Fruit fly (Drosophila melanogaster) S2 (cell line): Measurements from ENCODE around the gene CG18563.

Experiments used
- CG8478 ChIP-seq: fragments of >200 bp; optimal IDR thresholded peaks from 2 replicates; lab custom pipeline; 2018
- CTCF ChIP-seq, 2 experiments: fragments of >200 bp; optimal IDR thresholded peaks; 2 replicates each; lab custom pipeline; 2018

- TF ChIP-seq CTCF (optimal IDR thresholded peaks at IDR 0.05; lab: Kevin White, UChicago) (peak in 1 of 2 experiments; percentile 28), CG8478 (lab: Kevin White, UChicago) (no peak)
Observed at dm6 chr2L:17477710-17478109, 19.9 kb upstream of the CG18563 start, which contains the start of gene cass.
